Worm (Caenorhabditis elegans): Measurements from ENCODE around the gene F14F7.4.
A peak's percentile ranks its signal among the peaks of the same experiment; 100 is the strongest.

Gene F14F7.4

DNA sequence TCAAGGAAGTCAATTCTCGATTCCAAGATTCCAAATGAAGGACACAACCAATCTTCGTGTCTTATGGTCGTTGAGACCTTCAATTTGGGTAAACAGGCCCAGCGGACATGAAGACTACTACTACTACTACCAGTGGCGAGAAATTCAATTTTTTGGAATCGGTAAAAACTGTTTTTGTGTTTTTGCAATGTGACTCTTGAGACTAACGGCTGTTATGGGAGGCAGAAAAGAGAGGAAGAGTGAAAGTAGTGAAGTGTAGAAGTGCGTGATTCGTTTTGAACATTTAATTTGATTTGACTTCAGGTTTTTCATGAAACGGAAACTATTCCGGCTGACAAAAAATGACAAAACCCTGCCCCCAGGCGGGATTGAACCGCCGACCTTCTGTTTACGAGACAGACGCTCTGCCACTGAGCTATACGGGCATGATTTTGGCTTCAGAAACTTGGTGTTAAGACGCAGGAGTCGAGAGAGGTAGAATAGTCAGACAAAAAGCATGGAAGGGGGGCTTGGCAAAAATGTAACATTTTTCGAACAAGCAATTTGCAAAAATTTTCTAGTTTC is 13.7 kb downstream of the F14F7.4 start (continued):
- no peak for TF ChIP-seq sea-2 (GFP tag; optimal IDR thresholded peaks at IDR 0.05)
- no peak for TF ChIP-seq nhr-67 (tag; optimal IDR thresholded peaks at IDR 0.05)
- no peak for TF ChIP-seq pha-4 (tag; optimal IDR thresholded peaks at IDR 0.05)
- no peak for TF ChIP-seq ztf-4 (tag; optimal IDR thresholded peaks at IDR 0.05)
- TF ChIP-seq ama-1 (optimal IDR thresholded peaks at IDR 0.05): no peak
- TF ChIP-seq daf-12 (tag; optimal IDR thresholded peaks at IDR 0.05): no peak
- TF ChIP-seq tbx-2 (tag; optimal IDR thresholded peaks at IDR 0.05): no peak
- peak; percentile 45 for TF ChIP-seq jun-1 (tag; optimal IDR thresholded peaks at IDR 0.05)
- TF ChIP-seq snpc-4 (tag; optimal IDR thresholded peaks at IDR 0.05): no peak
- peak; percentile 15 for TF ChIP-seq nhr-43 (tag; optimal IDR thresholded peaks at IDR 0.05; ENCODE audit: poor library complexity, severe bottlenecking)
- no peak for TF ChIP-seq nhr-76 (tag; optimal IDR thresholded peaks at IDR 0.05)
- peak; percentile 7 for TF ChIP-seq lin-15B (tag; optimal IDR thresholded peaks at IDR 0.05)
- TF ChIP-seq ceh-28 (tag; optimal IDR thresholded peaks at IDR 0.05): no peak
- no peak for TF ChIP-seq R02D3.7 (tag; optimal IDR thresholded peaks at IDR 0.05)
- peak; percentile 56 for TF ChIP-seq lin-39 (tag; optimal IDR thresholded peaks at IDR 0.05)
- TF ChIP-seq nhr-77 (tag; optimal IDR thresholded peaks at IDR 0.05): no peak
- peak; percentile 31 for TF ChIP-seq elt-2 (tag; optimal IDR thresholded peaks at IDR 0.05)
- TF ChIP-seq nhr-28 (tag; optimal IDR thresholded peaks at IDR 0.05): no peak
- no peak for TF ChIP-seq fkh-10 (GFP tag; optimal IDR thresholded peaks at IDR 0.05)
- peak; percentile 3 for TF ChIP-seq pqm-1 (tag; optimal IDR thresholded peaks at IDR 0.05)
- TF ChIP-seq mml-1 (tag; optimal IDR thresholded peaks at IDR 0.05): no peak
- TF ChIP-seq nfya-1 (tag; optimal IDR thresholded peaks at IDR 0.05; ENCODE audit: insufficient read depth): peak; percentile 66
- TF ChIP-seq egl-27 (tag; optimal IDR thresholded peaks at IDR 0.05): no peak
- no peak for TF ChIP-seq ceh-16 (tag; optimal IDR thresholded peaks at IDR 0.05)
- TF ChIP-seq nhr-11 (tag; optimal IDR thresholded peaks at IDR 0.05): no peak
- TF ChIP-seq ceh-9 (tag; optimal IDR thresholded peaks at IDR 0.05): no peak

DNA sequence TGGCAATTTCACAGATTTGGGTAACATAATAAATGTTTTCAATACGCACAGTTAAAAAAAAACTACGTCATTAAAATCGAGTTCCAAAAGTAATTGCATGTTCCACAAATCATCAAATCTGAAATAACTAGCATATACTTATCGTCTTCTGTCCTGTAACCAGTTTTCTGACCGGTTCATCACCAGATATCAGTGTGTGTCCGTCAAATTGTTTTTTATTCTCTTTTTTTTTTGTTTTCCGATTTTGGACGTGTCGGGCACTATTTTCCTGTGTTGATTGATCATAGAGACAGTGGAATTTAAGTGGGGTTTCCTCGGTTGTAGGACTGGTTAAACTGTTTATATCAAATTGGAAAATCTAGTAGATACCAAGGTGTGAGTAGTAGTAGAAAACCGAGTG is 15.6 kb downstream of the F14F7.4 start:
- TF ChIP-seq snpc-4 (tag; optimal IDR thresholded peaks at IDR 0.05) (no peak), daf-12 (tag; optimal IDR thresholded peaks at IDR 0.05) (no peak), egl-27 (tag; optimal IDR thresholded peaks at IDR 0.05) (no peak), ceh-28 (tag; optimal IDR thresholded peaks at IDR 0.05) (no peak), mml-1 (tag; optimal IDR thresholded peaks at IDR 0.05) (no peak), nhr-11 (tag; optimal IDR thresholded peaks at IDR 0.05) (no peak), unc-62 (GFP tag; optimal IDR thresholded peaks at IDR 0.05) (no peak), fos-1 (tag; optimal IDR thresholded peaks at IDR 0.05) (no peak), jun-1 (tag; optimal IDR thresholded peaks at IDR 0.05) (no peak), skn-1 (tag; optimal IDR thresholded peaks at IDR 0.05) (no peak), R02D3.7 (tag; optimal IDR thresholded peaks at IDR 0.05) (no peak), ceh-9 (tag; optimal IDR thresholded peaks at IDR 0.05) (no peak), tbx-2 (tag; optimal IDR thresholded peaks at IDR 0.05) (no peak), nhr-67 (tag; optimal IDR thresholded peaks at IDR 0.05) (no peak), ceh-82 (tag; optimal IDR thresholded peaks at IDR 0.05) (no peak), nhr-12 (tag; optimal IDR thresholded peaks at IDR 0.05) (no peak), ztf-11 (tag; optimal IDR thresholded peaks at IDR 0.05) (no peak), eor-1 (tag; optimal IDR thresholded peaks at IDR 0.05) (no peak), elt-2 (tag; optimal IDR thresholded peaks at IDR 0.05) (no peak)

DNA sequence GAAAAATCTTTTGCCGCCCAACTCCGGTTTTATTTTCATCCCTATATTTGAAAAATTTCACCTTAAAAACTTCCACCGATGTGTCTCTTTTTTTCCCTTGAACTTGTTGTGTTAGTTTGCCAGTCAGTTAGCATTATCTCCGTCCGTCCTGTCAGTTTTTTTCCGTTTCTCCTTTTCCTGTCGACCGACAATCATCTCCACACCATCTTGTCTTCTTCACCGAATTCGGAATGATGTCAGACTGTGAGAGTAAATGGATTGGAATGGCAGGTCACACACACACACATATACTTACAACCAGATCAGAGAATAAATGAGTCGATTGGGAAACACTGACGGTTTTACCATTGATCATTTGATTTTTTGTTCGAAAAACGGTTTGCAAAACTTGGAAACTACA is 17.6 kb downstream of the F14F7.4 start:
- TF ChIP-seq nhr-76 (tag; optimal IDR thresholded peaks at IDR 0.05) (no peak), unc-62 (GFP tag; optimal IDR thresholded peaks at IDR 0.05) (peak; percentile 4), unc-39 (tag; optimal IDR thresholded peaks at IDR 0.05) (no peak), nhr-23 (tag; optimal IDR thresholded peaks at IDR 0.05) (peak; percentile 74)

DNA sequence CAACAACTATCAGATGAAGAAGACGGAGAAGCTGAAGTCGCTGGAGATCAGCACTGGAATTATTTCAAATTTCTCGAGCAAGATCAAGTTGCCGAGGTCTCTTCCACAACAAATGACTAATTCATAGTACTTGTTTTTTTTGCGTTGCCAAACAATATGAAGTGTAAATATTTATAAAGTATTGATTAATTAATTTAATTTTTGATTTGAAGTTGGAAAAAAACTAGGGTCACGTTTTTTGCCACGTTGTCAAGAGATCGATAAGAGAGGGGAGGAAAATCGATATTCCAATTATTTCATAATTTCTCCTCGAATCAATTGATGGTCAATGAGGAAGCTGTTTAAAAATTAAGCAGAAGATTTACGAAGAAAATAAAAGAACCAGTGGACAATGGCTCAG is 24.3 kb downstream of the F14F7.4 start, which contains the start of gene snf-7:
Gene snf-7, plus strand, starts transcription at position 301 of the 400 bp plus-strand sequence.
- TF ChIP-seq nhr-11 (tag; optimal IDR thresholded peaks at IDR 0.05) (no peak), nhr-237 (tag; optimal IDR thresholded peaks at IDR 0.05) (no peak), ceh-28 (tag; optimal IDR thresholded peaks at IDR 0.05) (no peak), tbx-2 (tag; optimal IDR thresholded peaks at IDR 0.05) (no peak), elt-3 (tag; optimal IDR thresholded peaks at IDR 0.05) (no peak), ZK546.5 (tag; optimal IDR thresholded peaks at IDR 0.05) (no peak), hmg-11 (tag; optimal IDR thresholded peaks at IDR 0.05) (no peak), lin-15B (tag; optimal IDR thresholded peaks at IDR 0.05) (no peak), mml-1 (tag; optimal IDR thresholded peaks at IDR 0.05) (no peak), elt-1 (tag; optimal IDR thresholded peaks at IDR 0.05) (no peak), ceh-16 (tag; optimal IDR thresholded peaks at IDR 0.05) (no peak), sea-2 (GFP tag; optimal IDR thresholded peaks at IDR 0.05) (no peak), daf-12 (tag; optimal IDR thresholded peaks at IDR 0.05) (no peak)
